Worm (Caenorhabditis elegans): Measurements from ENCODE around the gene cdk-5.
"Not testable (repeated sequence)": the region's sequence is repeated elsewhere in the genome, so short reads cannot be mapped to it uniquely, and the experiment has no call there.

The cdk-5 gene

ce11 chrIII:13465918-13466592 is at the start of gene cdk-5:
Gene cdk-5, minus strand, starts transcription at chrIII:13466342.
- peak; percentile 6 for TF ChIP-seq him-1 (tag; optimal IDR thresholded peaks at IDR 0.05)
- TF ChIP-seq W03F9.2 (tag; optimal IDR thresholded peaks at IDR 0.05), result peak; percentile 87
- no peak for TF ChIP-seq dao-5 (tag; optimal IDR thresholded peaks at IDR 0.05)

DNA sequence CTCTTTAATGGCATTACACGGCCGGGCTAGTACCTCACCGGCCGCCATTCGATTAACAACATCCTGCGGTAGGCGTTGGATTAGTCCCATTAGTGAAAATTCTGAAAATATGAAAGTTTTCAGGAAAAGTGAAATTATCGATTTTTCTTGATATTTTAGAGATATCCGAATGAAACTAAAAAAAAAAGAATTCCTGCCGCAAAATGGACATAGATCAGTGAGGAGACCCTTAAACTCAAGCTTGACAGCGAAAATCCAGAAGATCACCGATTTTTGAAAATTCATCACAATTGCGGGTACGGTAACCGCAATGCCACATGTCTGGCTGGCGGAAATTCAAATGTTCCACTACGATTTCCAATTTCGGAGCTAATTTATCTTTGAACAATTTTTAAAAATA is 48.3 kb upstream of the cdk-5 start, which contains the start of gene mlh-1:
mlh-1 (minus strand) TSS at position 101 of the 400 bp plus-strand sequence.
- TF ChIP-seq him-1 (tag; optimal IDR thresholded peaks at IDR 0.05) (no peak), dao-5 (tag; optimal IDR thresholded peaks at IDR 0.05) (no peak), W03F9.2 (tag; optimal IDR thresholded peaks at IDR 0.05) (no peak)

ce11 chrIII:13510753-13511152 is 44.6 kb upstream of the cdk-5 start:
- TF ChIP-seq him-1 (tag; optimal IDR thresholded peaks at IDR 0.05), result no peak
- no peak for TF ChIP-seq dao-5 (tag; optimal IDR thresholded peaks at IDR 0.05)
- TF ChIP-seq W03F9.2 (tag; optimal IDR thresholded peaks at IDR 0.05), result no peak

DNA sequence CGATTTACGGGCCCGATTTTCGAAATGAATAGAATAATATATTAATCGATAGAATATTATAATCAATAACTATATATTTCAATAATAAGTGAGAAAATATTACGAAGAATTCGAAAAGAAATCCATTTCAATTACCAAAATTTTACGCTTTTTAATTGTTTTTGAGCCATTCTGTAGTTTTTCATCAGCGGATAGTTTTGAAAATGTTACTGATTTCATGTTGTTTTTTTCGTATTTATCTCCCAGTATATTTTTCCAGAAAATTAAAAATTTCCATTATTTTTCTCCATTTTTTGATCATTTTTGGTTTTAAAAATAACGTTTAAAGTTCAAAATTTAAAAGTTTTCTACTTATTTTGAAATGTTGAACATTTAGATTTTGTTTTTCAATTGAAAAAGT is 39.6 kb upstream of the cdk-5 start, which contains the start of gene T28A8.3:
T28A8.3 (plus strand) TSS at position 301 of the 400 bp plus-strand sequence.
- TF ChIP-seq W03F9.2 (tag; optimal IDR thresholded peaks at IDR 0.05), result no peak
- TF ChIP-seq dao-5 (tag; optimal IDR thresholded peaks at IDR 0.05), result no peak
- no peak for TF ChIP-seq him-1 (tag; optimal IDR thresholded peaks at IDR 0.05)

- TF ChIP-seq dao-5 (tag; optimal IDR thresholded peaks at IDR 0.05), result no peak
- no peak for TF ChIP-seq W03F9.2 (tag; optimal IDR thresholded peaks at IDR 0.05)
- no peak for TF ChIP-seq him-1 (tag; optimal IDR thresholded peaks at IDR 0.05)
These were observed 37.2 kb upstream of the cdk-5 start, which contains the start of gene T28A8.4 for ce11 chrIII:13503379-13503778. Gene T28A8.4, plus strand, starts transcription at chrIII:13503679.

DNA sequence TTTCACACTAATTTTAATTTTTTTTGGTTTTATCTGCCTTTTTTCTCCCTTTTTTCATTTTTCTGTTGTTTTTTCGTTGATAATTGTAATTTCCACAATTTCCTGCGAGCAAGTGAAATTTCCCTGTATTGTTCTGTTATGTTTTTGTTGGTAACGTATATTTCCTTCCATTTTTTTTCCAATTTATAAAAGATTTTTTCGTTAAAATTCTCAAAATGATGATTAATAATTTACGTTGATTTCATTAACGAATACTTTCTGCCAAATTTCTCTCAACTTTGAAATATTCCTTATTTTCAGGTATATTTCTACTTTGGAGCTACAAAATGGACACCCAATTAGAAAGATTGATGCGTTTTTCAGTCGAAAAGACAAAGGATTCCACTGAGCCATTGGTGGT is 36.4 kb upstream of the cdk-5 start, which contains the start of gene T28A8.8:
T28A8.8 (plus strand) TSS at position 301 of the 400 bp plus-strand sequence.
- TF ChIP-seq dao-5 (tag; optimal IDR thresholded peaks at IDR 0.05) (no peak), W03F9.2 (tag; optimal IDR thresholded peaks at IDR 0.05) (no peak), him-1 (tag; optimal IDR thresholded peaks at IDR 0.05) (no peak)

DNA sequence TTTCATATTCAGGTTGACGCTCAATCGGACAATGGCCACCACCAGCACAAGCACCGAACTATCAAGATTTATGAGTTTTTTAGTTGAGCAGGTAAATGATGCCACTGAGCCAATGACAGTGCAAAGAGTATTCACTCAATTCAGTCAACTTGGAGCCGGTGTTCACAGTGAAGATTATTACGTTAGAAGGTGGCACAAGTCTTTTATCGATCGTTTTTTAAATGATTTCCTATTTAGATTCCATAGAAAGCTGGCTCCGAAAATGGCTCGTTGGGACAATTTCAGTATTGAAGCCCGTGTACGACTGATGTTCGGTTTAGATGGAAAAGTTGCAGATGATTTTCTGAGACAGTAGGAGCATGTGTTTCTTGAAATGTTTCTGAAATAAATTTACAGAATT is 35.5 kb upstream of the cdk-5 start, which contains the start of gene T28A8.5:
T28A8.5 (plus strand) TSS at position 32 of the 400 bp plus-strand sequence.
- no peak for TF ChIP-seq him-1 (tag; optimal IDR thresholded peaks at IDR 0.05)
- TF ChIP-seq W03F9.2 (tag; optimal IDR thresholded peaks at IDR 0.05), result no peak
- TF ChIP-seq dao-5 (tag; optimal IDR thresholded peaks at IDR 0.05), result no peak

ce11 chrIII:13498899-13499298 is 32.8 kb upstream of the cdk-5 start, which contains the start of gene T28A8.6:
Gene T28A8.6, plus strand, starts transcription at chrIII:13499199.
- TF ChIP-seq dao-5, W03F9.2, him-1 (tag; optimal IDR thresholded peaks at IDR 0.05): not testable (repeated sequence)

ce11 chrIII:13495571-13495970 is 29.4 kb upstream of the cdk-5 start, which contains the start of gene T28A8.2:
Gene T28A8.2, minus strand, starts transcription at chrIII:13495671.
- no peak for TF ChIP-seq W03F9.2 (tag; optimal IDR thresholded peaks at IDR 0.05)
- no peak for TF ChIP-seq dao-5 (tag; optimal IDR thresholded peaks at IDR 0.05)
- TF ChIP-seq him-1 (tag; optimal IDR thresholded peaks at IDR 0.05), result no peak

DNA sequence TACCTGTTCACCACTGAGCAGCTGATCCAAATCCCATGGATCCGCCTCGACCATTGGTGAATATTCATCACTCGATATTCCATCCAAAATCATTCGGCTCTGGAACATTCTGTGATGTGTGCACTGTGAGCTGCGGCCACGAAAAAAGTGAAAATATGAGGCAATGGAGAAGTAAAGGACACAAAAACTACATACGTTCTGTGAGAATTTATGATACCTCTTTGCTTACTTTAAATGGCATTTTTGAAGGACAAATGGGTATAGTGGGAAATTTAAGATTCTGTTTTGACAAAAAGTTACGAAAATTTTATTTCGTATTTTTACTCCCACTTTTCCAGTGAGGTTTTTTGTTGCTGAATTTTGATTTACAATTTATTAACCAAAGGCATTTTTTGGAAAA is 26.2 kb upstream of the cdk-5 start, which contains the start of gene twk-40:
twk-40 (minus strand) TSS at position 101 of the 400 bp plus-strand sequence.
- no peak for TF ChIP-seq him-1 (tag; optimal IDR thresholded peaks at IDR 0.05)
- TF ChIP-seq W03F9.2 (tag; optimal IDR thresholded peaks at IDR 0.05), result no peak
- TF ChIP-seq dao-5 (tag; optimal IDR thresholded peaks at IDR 0.05), result no peak

- TF ChIP-seq dao-5 (tag; optimal IDR thresholded peaks at IDR 0.05), result no peak
- TF ChIP-seq him-1 (tag; optimal IDR thresholded peaks at IDR 0.05), result no peak
- no peak for TF ChIP-seq W03F9.2 (tag; optimal IDR thresholded peaks at IDR 0.05)
These were observed 17.9 kb upstream of the cdk-5 start, which contains the start of gene acc-4 for ce11 chrIII:13484024-13484423. Gene acc-4, minus strand, starts transcription at chrIII:13484124.

ce11 chrIII:13476682-13477081 is 10.5 kb upstream of the cdk-5 start, which contains the start of gene T27E9.6:
Gene T27E9.6, minus strand, starts transcription at chrIII:13476782.
- TF ChIP-seq W03F9.2 (tag; optimal IDR thresholded peaks at IDR 0.05) (no peak), dao-5 (tag; optimal IDR thresholded peaks at IDR 0.05) (no peak), him-1 (tag; optimal IDR thresholded peaks at IDR 0.05) (no peak)

DNA sequence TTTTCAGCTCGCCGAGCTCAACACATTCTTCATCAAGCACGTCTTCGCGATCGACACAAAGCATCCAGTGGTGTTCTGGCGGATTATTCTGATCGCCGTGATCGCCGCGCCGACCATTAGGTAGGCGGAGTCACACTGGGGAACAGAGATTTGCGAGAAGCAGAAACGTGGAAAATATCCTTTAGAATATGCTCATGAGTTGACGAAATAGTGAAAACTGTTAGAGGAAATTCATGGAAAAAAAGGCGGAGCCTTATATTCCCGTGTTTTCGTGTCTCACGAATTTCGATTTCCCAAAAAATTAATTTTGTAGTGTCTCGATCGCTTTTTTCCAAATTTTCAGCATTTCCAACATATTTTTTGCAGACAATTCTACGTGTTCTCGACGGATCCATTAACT is 8.3 kb upstream of the cdk-5 start:
- TF ChIP-seq him-1 (tag; optimal IDR thresholded peaks at IDR 0.05), result no peak
- TF ChIP-seq dao-5 (tag; optimal IDR thresholded peaks at IDR 0.05), result no peak
- no peak for TF ChIP-seq W03F9.2 (tag; optimal IDR thresholded peaks at IDR 0.05)

ce11 chrIII:13471504-13471903 is 5.4 kb upstream of the cdk-5 start, which contains the start of gene pssy-2:
Gene pssy-2, plus strand, starts transcription at chrIII:13471804.
- no peak for TF ChIP-seq him-1 (tag; optimal IDR thresholded peaks at IDR 0.05)
- no peak for TF ChIP-seq dao-5 (tag; optimal IDR thresholded peaks at IDR 0.05)
